Fruit fly (Drosophila melanogaster) whole organism, embryonic: ENCODE data around the gene Mtch.

Experiments
- Ada2b ChIP-seq: fragments of 200-800 bp; sonication (Bioruptor generic); IDR thresholded peaks from 2 replicates; pipeline ENCODE4 v1.3.6; 2022; ENCODE audit warnings: missing biosample characterization, missing genetic modification characterization
- Antp ChIP-seq: fragments of 200-800 bp; sonication (Bioruptor generic); optimal IDR thresholded peaks from 3 replicates; lab custom pipeline; 2016; ENCODE audit warnings: missing biosample characterization, missing genetic modification characterization
- Atf6 ChIP-seq: fragments of 200-800 bp; sonication (Bioruptor generic); IDR thresholded peaks from 2 replicates; pipeline ENCODE4 v1.3.6; 2022; ENCODE audit warnings: missing biosample characterization, missing genetic modification characterization
- Awh ChIP-seq: fragments of 200-800 bp; sonication (Bioruptor generic); IDR thresholded peaks from 2 replicates; pipeline ENCODE4, ENCODE4 v1.3.6; 2022; ENCODE audit warnings: missing biosample characterization, missing genetic modification characterization
- B-H1 ChIP-seq: fragments of 200-800 bp; sonication (Bioruptor generic); IDR thresholded peaks from 3 replicates; pipeline ENCODE4 v1.3.6; 2022; ENCODE audit warnings: missing biosample characterization, missing genetic modification characterization
- CG12236 ChIP-seq: fragments of 200-800 bp; sonication (Bioruptor generic); optimal IDR thresholded peaks from 2 replicates; lab custom pipeline; 2016; ENCODE audit warnings: missing biosample characterization, missing genetic modification characterization
- CG12299 ChIP-seq: fragments of 200-800 bp; sonication (Bioruptor generic); optimal IDR thresholded peaks from 2 replicates; lab custom pipeline; 2018; ENCODE audit warnings: missing biosample characterization, mild to moderate bottlenecking, missing genetic modification characterization
- CG15514 ChIP-seq: fragments of 200-800 bp; sonication (Bioruptor generic); optimal IDR thresholded peaks from 3 replicates; lab custom pipeline; 2017; ENCODE audit warnings: missing biosample characterization, missing genetic modification characterization, mild to moderate bottlenecking, moderate library complexity, missing genetic modification reagents
- CG1602 ChIP-seq: fragments of 200-800 bp; sonication (Bioruptor generic); optimal IDR thresholded peaks from 3 replicates; lab custom pipeline; 2016; ENCODE audit warnings: missing biosample characterization, missing genetic modification characterization
- CG1832 ChIP-seq: fragments of 200-800 bp; sonication (Bioruptor generic); optimal IDR thresholded peaks from 2 replicates; lab custom pipeline; 2017; ENCODE audit warnings: missing biosample characterization, mild to moderate bottlenecking, missing genetic modification characterization, inconsistent platforms
- CG18764 ChIP-seq: fragments of 200-800 bp; sonication (Bioruptor generic); optimal IDR thresholded peaks from 3 replicates; lab custom pipeline; 2016; ENCODE audit warnings: missing biosample characterization, missing genetic modification characterization
- CG2129 ChIP-seq: fragments of 200-800 bp; sonication (Bioruptor generic); IDR thresholded peaks from 2 replicates; pipeline ENCODE4 v1.3.6; 2022; ENCODE audit warnings: missing biosample characterization, missing genetic modification characterization; ENCODE audit not compliant: partially characterized antibody
- CG30403 ChIP-seq: fragments of 200-800 bp; sonication (Bioruptor generic); optimal IDR thresholded peaks from 3 replicates; lab custom pipeline; 2016; ENCODE audit warnings: missing biosample characterization, missing genetic modification characterization
- CG3163 ChIP-seq: fragments of 200-800 bp; sonication (Bioruptor generic); optimal IDR thresholded peaks from 3 replicates; lab custom pipeline; 2016; ENCODE audit warnings: missing biosample characterization, missing genetic modification characterization
- CG32772 ChIP-seq: fragments of 200-800 bp; sonication (Bioruptor generic); IDR thresholded peaks from 2 replicates; pipeline ENCODE4 v1.3.6; 2022; ENCODE audit warnings: missing biosample characterization, missing genetic modification characterization
- CG5953 ChIP-seq: fragments of 200-800 bp; sonication (Bioruptor generic); IDR thresholded peaks from 2 replicates; pipeline ENCODE4 v1.3.6; 2022; ENCODE audit warnings: missing biosample characterization, missing genetic modification characterization
- CG7271 ChIP-seq: fragments of 200-800 bp; sonication (Bioruptor generic); optimal IDR thresholded peaks from 2 replicates; lab custom pipeline; 2018; ENCODE audit warnings: missing biosample characterization, mild to moderate bottlenecking, missing genetic modification characterization, moderate library complexity
- CG7987 ChIP-seq: fragments of 200-800 bp; sonication (Bioruptor generic); optimal IDR thresholded peaks from 2 replicates; lab custom pipeline; 2018; ENCODE audit warnings: missing biosample characterization, mild to moderate bottlenecking, missing genetic modification characterization, moderate library complexity
- CG8290 ChIP-seq, 3 experiments: fragments of 200-800 bp; sonication (Bioruptor generic); optimal IDR thresholded peaks; 2 replicates each; lab custom pipeline; 2016 to 2019; ENCODE audit warnings: missing biosample characterization in 3 of 3, missing genetic modification characterization in 3 of 3, mild to moderate bottlenecking in 2 of 3, moderate library complexity in 1 of 3
- Fer2 ChIP-seq: fragments of 200-800 bp; sonication (Bioruptor generic); optimal IDR thresholded peaks from 2 replicates; lab custom pipeline; 2018; ENCODE audit warnings: missing biosample characterization, mild to moderate bottlenecking, missing genetic modification characterization, moderate library complexity
- Gug ChIP-seq: fragments of 200-800 bp; sonication (Bioruptor generic); IDR thresholded peaks from 4 replicates; pipeline ENCODE4 v1.3.6; 2022; ENCODE audit warnings: missing biosample characterization, missing genetic modification characterization
- HLH54F ChIP-seq: fragments of 200-800 bp; sonication (Bioruptor generic); optimal IDR thresholded peaks from 3 replicates; lab custom pipeline; 2016; ENCODE audit warnings: missing biosample characterization, missing genetic modification characterization
- Hand ChIP-seq: fragments of 200-800 bp; sonication (Bioruptor generic); optimal IDR thresholded peaks from 2 replicates; lab custom pipeline; 2017; ENCODE audit warnings: mild to moderate bottlenecking, missing biosample characterization, missing genetic modification reagents, missing genetic modification characterization
- Lim3 ChIP-seq: fragments of 200-800 bp; sonication (Bioruptor generic); IDR thresholded peaks from 2 replicates; pipeline ENCODE4 v1.3.6; 2022; ENCODE audit warnings: missing biosample characterization, missing genetic modification characterization
- Mad ChIP-seq: fragments of 200-800 bp; sonication (Bioruptor generic); optimal IDR thresholded peaks from 2 replicates; lab custom pipeline; 2016; ENCODE audit warnings: missing biosample characterization, missing genetic modification characterization
- Meics ChIP-seq: fragments of 200-800 bp; sonication (Bioruptor generic); optimal IDR thresholded peaks from 2 replicates; lab custom pipeline; 2017; ENCODE audit warnings: missing biosample characterization, mild to moderate bottlenecking, missing genetic modification characterization
- Myb ChIP-seq: fragments of 200-800 bp; sonication (Bioruptor generic); optimal IDR thresholded peaks from 2 replicates; lab custom pipeline; 2016; ENCODE audit warnings: missing biosample characterization, missing genetic modification characterization
- Nf-YC ChIP-seq: fragments of 200-800 bp; optimal IDR thresholded peaks from 3 replicates; lab custom pipeline; 2019; ENCODE audit warnings: missing biosample characterization, mild to moderate bottlenecking, missing genetic modification characterization, moderate library complexity
- Side ChIP-seq: fragments of 200-800 bp; sonication (Bioruptor generic); optimal IDR thresholded peaks from 2 replicates; lab custom pipeline; 2016; ENCODE audit warnings: missing biosample characterization, missing genetic modification characterization
- Stat92E ChIP-seq, 3 experiments: fragments of >200 bp in 2 of 3; fragments of 200-800 bp in 1 of 3; sonication (Bioruptor generic) in 1 of 3; optimal IDR thresholded peaks; 2 replicates each; lab custom pipeline; 2017 to 2019; ENCODE audit warnings: missing biosample characterization in 3 of 3, missing genetic modification characterization in 3 of 3, mild to moderate bottlenecking in 1 of 3, moderate library complexity in 1 of 3
- ato ChIP-seq: fragments of 200-800 bp; sonication (Bioruptor generic); IDR thresholded peaks from 2 replicates; pipeline ENCODE4 v1.3.6; 2022; ENCODE audit warnings: missing biosample characterization, missing genetic modification characterization; ENCODE audit not compliant: partially characterized antibody
- az2 ChIP-seq: fragments of 200-800 bp; sonication (Bioruptor generic); optimal IDR thresholded peaks from 3 replicates; lab custom pipeline; 2016; ENCODE audit warnings: missing biosample characterization, missing genetic modification characterization
- emc ChIP-seq: fragments of 200-800 bp; sonication (Bioruptor generic); optimal IDR thresholded peaks from 2 replicates; lab custom pipeline; 2016; ENCODE audit warnings: missing biosample characterization, missing genetic modification characterization
- gce ChIP-seq: fragments of 200-800 bp; sonication (Bioruptor generic); IDR thresholded peaks from 3 replicates; pipeline ENCODE4 v1.3.6; 2022; ENCODE audit warnings: missing biosample characterization, missing genetic modification characterization
- gem ChIP-seq: fragments of 200-800 bp; sonication (Bioruptor generic); optimal IDR thresholded peaks from 2 replicates; lab custom pipeline; 2019; ENCODE audit warnings: missing biosample characterization, mild to moderate bottlenecking, missing genetic modification characterization, moderate library complexity
- gt ChIP-seq: fragments of 200-800 bp; sonication (Bioruptor generic); IDR thresholded peaks from 2 replicates; pipeline ENCODE4 v1.3.6; 2022; ENCODE audit warnings: missing biosample characterization, missing genetic modification characterization
- hth ChIP-seq: fragments of >200 bp; optimal IDR thresholded peaks from 2 replicates; lab custom pipeline; 2017; ENCODE audit warnings: inconsistent platforms
- ken ChIP-seq: fragments of 200-800 bp; sonication (Bioruptor generic); IDR thresholded peaks from 3 replicates; pipeline ENCODE4 v1.3.6; 2022; ENCODE audit warnings: missing biosample characterization, missing genetic modification characterization
- kni ChIP-seq: fragments of 200-800 bp; sonication (Bioruptor generic); optimal IDR thresholded peaks from 3 replicates; lab custom pipeline; 2017; ENCODE audit warnings: mild to moderate bottlenecking, missing biosample characterization, missing genetic modification reagents, missing genetic modification characterization
- phol ChIP-seq: fragments of 200-800 bp; sonication (Bioruptor generic); optimal IDR thresholded peaks from 3 replicates; lab custom pipeline; 2018; ENCODE audit warnings: missing biosample characterization, mild to moderate bottlenecking, missing genetic modification characterization, moderate library complexity
- rib ChIP-seq: fragments of 200-800 bp; sonication (Bioruptor generic); IDR thresholded peaks from 2 replicates; pipeline ENCODE4 v1.3.6; 2022; ENCODE audit warnings: missing biosample characterization, missing genetic modification characterization
- sc ChIP-seq, 3 experiments: fragments of >200 bp in 2 of 3; fragments of 200-800 bp in 1 of 3; sonication (Bioruptor generic) in 1 of 3; optimal IDR thresholded peaks; 2 replicates in 2 of 3; 3 replicates in 1 of 3; lab custom pipeline; 2017; ENCODE audit warnings: mild to moderate bottlenecking in 1 of 3, missing biosample characterization in 1 of 3, missing genetic modification characterization in 1 of 3, missing genetic modification reagents in 1 of 3
- slou ChIP-seq: fragments of 200-800 bp; sonication (Bioruptor generic); optimal IDR thresholded peaks from 3 replicates; lab custom pipeline; 2016; ENCODE audit warnings: missing biosample characterization, missing genetic modification characterization
- sob ChIP-seq: fragments of 200-800 bp; sonication (Bioruptor generic); IDR thresholded peaks from 2 replicates; pipeline ENCODE4 v1.3.6; 2022; ENCODE audit warnings: missing biosample characterization, missing genetic modification characterization
- sr ChIP-seq: fragments of 200-800 bp; sonication (Bioruptor generic); IDR thresholded peaks from 3 replicates; pipeline ENCODE4 v1.3.6; 2022; ENCODE audit warnings: missing biosample characterization, missing genetic modification characterization
- ssp ChIP-seq: fragments of 200-800 bp; sonication (Bioruptor generic); IDR thresholded peaks from 2 replicates; pipeline ENCODE4 v1.3.6; 2022; ENCODE audit warnings: missing biosample characterization, missing genetic modification characterization
- tna ChIP-seq: fragments of 200-800 bp; sonication (Bioruptor generic); IDR thresholded peaks from 2 replicates; pipeline ENCODE4 v1.3.6; 2022; ENCODE audit warnings: missing biosample characterization, missing genetic modification characterization; ENCODE audit not compliant: partially characterized antibody

Gene Mtch

DNA sequence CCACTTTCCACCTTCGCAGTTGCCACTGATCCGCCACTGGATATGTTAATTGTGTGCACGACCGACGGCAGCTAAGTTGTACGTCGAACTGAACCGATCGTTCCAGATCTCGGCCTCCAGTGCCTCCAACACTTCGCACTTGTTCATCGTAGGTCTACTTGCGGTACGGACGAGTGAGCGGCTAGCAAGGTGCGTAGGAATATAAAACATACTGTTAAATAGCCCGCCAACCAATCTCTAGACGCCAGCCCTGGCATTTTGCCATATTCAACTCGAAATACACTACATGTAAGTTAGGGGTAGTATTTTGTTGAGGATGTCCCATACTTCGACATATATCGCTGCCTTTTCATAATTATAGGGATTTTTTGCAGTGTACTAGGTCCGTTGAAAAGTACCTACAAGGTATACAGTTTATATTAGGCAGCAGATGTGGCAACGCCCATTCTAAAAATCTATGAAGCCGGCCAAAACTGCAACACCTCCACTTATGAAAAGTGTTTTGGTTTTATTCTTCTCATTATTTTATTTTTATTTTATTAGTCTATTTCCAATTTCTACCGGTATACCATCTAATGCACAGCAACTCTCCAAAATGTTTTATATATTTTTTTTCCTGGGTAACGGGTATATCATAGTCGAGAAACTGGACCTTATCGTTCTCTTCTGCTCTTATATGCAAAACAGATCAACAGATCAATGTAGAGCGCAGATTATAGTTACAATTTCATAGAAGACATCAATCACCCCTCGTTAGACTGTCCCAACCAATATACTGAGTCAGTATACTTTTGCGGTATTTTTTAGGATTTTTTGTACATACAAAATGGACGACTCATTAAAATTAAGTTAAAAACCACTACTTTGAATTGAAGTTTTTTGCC, 38.8 kb downstream of the Mtch start, which contains the start of the genes pyx and CG33229 (continued):
- TF ChIP-seq gce (GFP tag; lab: Robert Waterston, UW): peak; percentile 60; the same call in 2 of the 3 replicates
- TF ChIP-seq sc (optimal IDR thresholded peaks at IDR 0.05; lab: Kevin White, UChicago): no peak
- peak; percentile 75 for TF ChIP-seq sc (GFP tag; optimal IDR thresholded peaks at IDR 0.05; lab: Kevin White, UChicago)
- no peak for TF ChIP-seq CG2129 (GFP tag; lab: Robert Waterston, UW)
- peak; percentile 76 for TF ChIP-seq Fer2 (tag; lab: Kevin White, UChicago)
- peak; percentile 80 for TF ChIP-seq Antp
- peak; percentile 81 for TF ChIP-seq Nf-YC
- TF ChIP-seq CG30403 (GFP tag; lab: Kevin White, UChicago): peak; percentile 95
- peak; percentile 86 for TF ChIP-seq CG1602 (GFP tag; lab: Kevin White, UChicago)
- TF ChIP-seq Side (GFP tag; lab: Kevin White, UChicago): peak; percentile 57
- no peak; the same call in 1 of the 2 replicates for TF ChIP-seq gt (GFP tag; lab: Robert Waterston, UW)
- peak; percentile 71 for TF ChIP-seq Ada2b (GFP tag; lab: Robert Waterston, UW)
- peak; percentile 86 for TF ChIP-seq sob (GFP tag; lab: Robert Waterston, UW)
- TF ChIP-seq Lim3 (GFP tag; lab: Robert Waterston, UW): no peak; the same call in 1 of the 2 replicates
- peak; percentile 63 for TF ChIP-seq Hand (GFP tag; lab: Kevin White, UChicago)
- peak; percentile 20; the same call in 1 of the 2 replicates for TF ChIP-seq Awh
- peak; percentile 35 for TF ChIP-seq CG12299 (tag; lab: Kevin White, UChicago)
- peak; percentile 80 for TF ChIP-seq ssp
- TF ChIP-seq kni (GFP tag; lab: Kevin White, UChicago): peak; percentile 29
- TF ChIP-seq CG7987: peak; percentile 18
- TF ChIP-seq CG7271: no peak
- peak; percentile 74; the same call in 1 of the 2 replicates for TF ChIP-seq CG32772
- peak; percentile 89 for TF ChIP-seq Mad
- TF ChIP-seq sr (GFP tag; lab: Robert Waterston, UW): no peak
- TF ChIP-seq rib (GFP tag; lab: Robert Waterston, UW): no peak; the same call in 1 of the 2 replicates
- peak; percentile 83 for TF ChIP-seq Gug (GFP tag; lab: Robert Waterston, UW)
- no peak for TF ChIP-seq ato (GFP tag; lab: Robert Waterston, UW)
- TF ChIP-seq Stat92E (GFP tag; optimal IDR thresholded peaks at IDR 0.05; lab: Kevin White, UChicago): no peak
- peak; percentile 94 for TF ChIP-seq HLH54F
- peak; percentile 90 for TF ChIP-seq phol
- TF ChIP-seq CG8290 (GFP tag; optimal IDR thresholded peaks at IDR 0.05; lab: Kevin White, UChicago): peak; percentile 76
- peak in 1 of 2 experiments; percentile 90 for TF ChIP-seq CG8290 (tag; optimal IDR thresholded peaks at IDR 0.05; lab: Kevin White, UChicago)
- TF ChIP-seq Myb (GFP tag; lab: Kevin White, UChicago): peak; percentile 59
- no peak for TF ChIP-seq CG1832 (GFP tag; lab: Kevin White, UChicago)
- TF ChIP-seq gem (tag; lab: Kevin White, UChicago): peak; percentile 91
- TF ChIP-seq tna (GFP tag; lab: Robert Waterston, UW): no peak; the same call in 1 of the 2 replicates
- no peak for TF ChIP-seq hth (lab: Kevin White, UChicago)
- TF ChIP-seq CG15514: peak; percentile 65
- TF ChIP-seq CG3163 (GFP tag; lab: Kevin White, UChicago): peak; percentile 16
- TF ChIP-seq az2 (GFP tag; lab: Kevin White, UChicago): peak; percentile 87
- peak; percentile 57 for TF ChIP-seq emc (GFP tag; lab: Kevin White, UChicago)
- TF ChIP-seq CG5953: peak; percentile 69
- peak; percentile 60; the same call in 2 of the 3 replicates for TF ChIP-seq B-H1
- no peak for TF ChIP-seq CG12236 (GFP tag; lab: Kevin White, UChicago)
- peak; percentile 62 for TF ChIP-seq ken (GFP tag; lab: Robert Waterston, UW)
- peak; percentile 75 for TF ChIP-seq Atf6 (GFP tag; lab: Robert Waterston, UW)
- peak; percentile 76 for TF ChIP-seq slou (GFP tag; lab: Kevin White, UChicago)
- TF ChIP-seq Meics (GFP tag; lab: Kevin White, UChicago): peak; percentile 89
- peak; percentile 77 for TF ChIP-seq CG18764 (GFP tag; lab: Kevin White, UChicago)
